Worm (Caenorhabditis elegans): ENCODE data around the gene nhr-199.

- TF ChIP-seq madf-9 (GFP tag; conservative IDR thresholded peaks at IDR 0.05) (no peak), D1046.2 (GFP tag; IDR thresholded peaks at IDR 0.05) (no peak), mdl-1 (tag; optimal IDR thresholded peaks at IDR 0.05) (no peak), dpl-1 (GFP tag; optimal IDR thresholded peaks at IDR 0.05) (no peak), aly-2 (tag; optimal IDR thresholded peaks at IDR 0.05) (no peak), unc-62 (GFP tag; optimal IDR thresholded peaks at IDR 0.05 in 1 of 2) (no peak), unc-62 (tag; optimal IDR thresholded peaks at IDR 0.05) (no peak), lim-7 (GFP tag; IDR thresholded peaks at IDR 0.05) (no peak), ceh-62 (tag; optimal IDR thresholded peaks at IDR 0.05) (no peak), fkh-10 (GFP tag; optimal IDR thresholded peaks at IDR 0.05) (no peak), ceh-32 (tag; optimal IDR thresholded peaks at IDR 0.05; ENCODE audit: poor library complexity) (no peak), nhr-48 (tag; optimal IDR thresholded peaks at IDR 0.05) (no peak), lin-1 (GFP tag; IDR thresholded peaks at IDR 0.05) (no peak), Y48G9A.11 (GFP tag; IDR thresholded peaks at IDR 0.05) (no peak), lir-3 (tag; optimal IDR thresholded peaks at IDR 0.05) (no peak)
Measured at ce11 chrV:15721431-15721830, 21.7 kb upstream of the nhr-199 start.
